Worm (Caenorhabditis elegans): ENCODE data around the gene srd-11.

- TF ChIP-seq klf-2 (GFP tag; conservative IDR thresholded peaks at IDR 0.05) = no peak
- TF ChIP-seq ztf-23 (GFP tag; IDR thresholded peaks at IDR 0.05) = no peak
- TF ChIP-seq tab-1 (GFP tag; IDR thresholded peaks at IDR 0.05) = no peak
- no peak for TF ChIP-seq flt-1 (GFP tag; IDR thresholded peaks at IDR 0.05)
Observed at ce11 chrV:13591504-13592174, 28.0 kb downstream of the srd-11 start, which contains the start of gene tbcb-1.
